Worm (Caenorhabditis elegans) whole organism, L2 larva: ENCODE data around the gene Y37H2A.12.

Experiments
- C34F6.9 ChIP-seq: fragments of 150-350 bp; optimal IDR thresholded peaks from 2 replicates; lab custom pipeline; 2014; ENCODE audit warnings: missing biosample characterization, missing genetic modification characterization
- Y55F3AM.14 ChIP-seq: fragments of 200-800 bp; sonication (Bioruptor generic); optimal IDR thresholded peaks from 2 replicates; lab custom pipeline; 2018; ENCODE audit warnings: mild to moderate bottlenecking, missing genetic modification characterization, missing compliant biosample characterization
- ZK546.5 ChIP-seq: sonication (generic microtip); optimal IDR thresholded peaks from 2 replicates; lab custom pipeline; 2017; ENCODE audit warnings: missing biosample characterization, missing genetic modification characterization
- alr-1 ChIP-seq: fragments of 150-350 bp; optimal IDR thresholded peaks from 2 replicates; lab custom pipeline; 2014; ENCODE audit warnings: missing biosample characterization, missing genetic modification characterization
- aly-2 ChIP-seq: fragments of 150-350 bp; optimal IDR thresholded peaks from 2 replicates; lab custom pipeline; 2014; ENCODE audit warnings: missing biosample characterization, missing genetic modification characterization
- blmp-1 ChIP-seq: sonication (generic microtip); optimal IDR thresholded peaks from 2 replicates; lab custom pipeline; 2017; ENCODE audit warnings: missing genetic modification characterization, mild to moderate bottlenecking, missing compliant biosample characterization, antibody characterized with exemption, moderate library complexity; ENCODE audit not compliant: insufficient read depth
- ceh-16 ChIP-seq: fragments of 150-350 bp; optimal IDR thresholded peaks from 2 replicates; lab custom pipeline; 2014; ENCODE audit warnings: missing biosample characterization, missing genetic modification characterization
- ceh-82 ChIP-seq: fragments of 150-350 bp; optimal IDR thresholded peaks from 2 replicates; lab custom pipeline; 2014; ENCODE audit warnings: missing biosample characterization, missing genetic modification characterization
- crh-2 ChIP-seq: sonication (generic microtip); optimal IDR thresholded peaks from 2 replicates; lab custom pipeline; 2017; ENCODE audit warnings: missing biosample characterization, missing genetic modification characterization
- dmd-4 ChIP-seq: sonication (generic microtip); optimal IDR thresholded peaks from 2 replicates; lab custom pipeline; 2017; ENCODE audit warnings: missing biosample characterization, missing genetic modification characterization
- elt-1 ChIP-seq: fragments of 150-350 bp; optimal IDR thresholded peaks from 2 replicates; lab custom pipeline; 2014; ENCODE audit warnings: missing biosample characterization, missing genetic modification characterization
- fos-1 ChIP-seq: fragments of 150-350 bp; optimal IDR thresholded peaks from 2 replicates; lab custom pipeline; 2014; ENCODE audit warnings: missing biosample characterization, missing genetic modification characterization
- gmeb-1 ChIP-seq: fragments of 150-350 bp; optimal IDR thresholded peaks from 2 replicates; lab custom pipeline; 2014; ENCODE audit warnings: missing biosample characterization, missing genetic modification characterization
- lin-11 ChIP-seq: fragments of 150-350 bp; sonication (generic microtip); optimal IDR thresholded peaks from 2 replicates; lab custom pipeline; 2014; ENCODE audit warnings: missing biosample characterization, missing genetic modification characterization, inconsistent platforms, mixed read lengths
- lin-13 ChIP-seq: fragments of 150-350 bp; optimal IDR thresholded peaks from 2 replicates; lab custom pipeline; 2014; ENCODE audit warnings: missing biosample characterization, missing genetic modification reagents, missing genetic modification characterization
- lin-39 ChIP-seq: fragments of 150-350 bp; optimal IDR thresholded peaks from 2 replicates; lab custom pipeline; 2014; ENCODE audit warnings: missing biosample characterization, missing genetic modification reagents, missing genetic modification characterization
- lsy-2 ChIP-seq, 2 experiments: fragments of 150-350 bp in 1 of 2; sonication (generic microtip) in 1 of 2; optimal IDR thresholded peaks; 2 replicates each; lab custom pipeline; 2014 to 2017; ENCODE audit warnings: missing biosample characterization in 2 of 2, missing genetic modification characterization in 2 of 2
- mab-5 ChIP-seq: fragments of 150-350 bp; optimal IDR thresholded peaks from 2 replicates; lab custom pipeline; 2014; ENCODE audit warnings: missing biosample characterization, missing genetic modification characterization
- mbf-1 ChIP-seq: sonication (generic microtip); optimal IDR thresholded peaks from 2 replicates; lab custom pipeline; 2017; ENCODE audit warnings: missing biosample characterization, missing genetic modification characterization
- nhr-10 ChIP-seq: sonication (generic microtip); optimal IDR thresholded peaks from 2 replicates; lab custom pipeline; 2017; ENCODE audit warnings: missing biosample characterization, missing genetic modification characterization
- nhr-11 ChIP-seq: fragments of 150-350 bp; optimal IDR thresholded peaks from 2 replicates; lab custom pipeline; 2014; ENCODE audit warnings: missing biosample characterization, missing genetic modification characterization
- nhr-12 ChIP-seq: fragments of 150-350 bp; optimal IDR thresholded peaks from 2 replicates; lab custom pipeline; 2014; ENCODE audit warnings: missing biosample characterization, missing genetic modification characterization
- nhr-129 ChIP-seq: fragments of 150-350 bp; optimal IDR thresholded peaks from 2 replicates; lab custom pipeline; 2014; ENCODE audit warnings: missing biosample characterization, missing genetic modification characterization
- nhr-21 ChIP-seq: fragments of 150-350 bp; optimal IDR thresholded peaks from 2 replicates; lab custom pipeline; 2014; ENCODE audit warnings: missing biosample characterization, missing genetic modification characterization
- nhr-237 ChIP-seq: fragments of 150-350 bp; optimal IDR thresholded peaks from 2 replicates; lab custom pipeline; 2014; ENCODE audit warnings: missing biosample characterization, missing genetic modification characterization
- nhr-25 ChIP-seq: fragments of 150-350 bp; sonication (generic microtip); optimal IDR thresholded peaks from 3 replicates; lab custom pipeline; 2014; ENCODE audit warnings: missing biosample characterization, missing genetic modification characterization
- nhr-6 ChIP-seq: fragments of 150-350 bp; optimal IDR thresholded peaks from 2 replicates; lab custom pipeline; 2014; ENCODE audit warnings: missing biosample characterization, missing genetic modification characterization
- nhr-77 ChIP-seq: fragments of 150-350 bp; optimal IDR thresholded peaks from 2 replicates; lab custom pipeline; 2014; ENCODE audit warnings: missing biosample characterization, missing genetic modification characterization
- peb-1 ChIP-seq: fragments of 150-350 bp; optimal IDR thresholded peaks from 2 replicates; lab custom pipeline; 2014; ENCODE audit warnings: missing biosample characterization, missing genetic modification characterization
- sem-4 ChIP-seq: fragments of 150-350 bp; optimal IDR thresholded peaks from 2 replicates; lab custom pipeline; 2014; ENCODE audit warnings: missing biosample characterization, missing genetic modification reagents, missing genetic modification characterization
- sma-9 ChIP-seq, 2 experiments: fragments of 150-350 bp in 1 of 2; sonication (generic microtip) in 1 of 2; optimal IDR thresholded peaks; 2 replicates each; lab custom pipeline; 2014 to 2016; ENCODE audit warnings: missing genetic modification characterization in 2 of 2, mild to moderate bottlenecking in 1 of 2, missing biosample characterization in 1 of 2, missing compliant biosample characterization in 1 of 2, missing genetic modification reagents in 1 of 2, moderate library complexity in 1 of 2
- unc-39 ChIP-seq: fragments of 150-350 bp; optimal IDR thresholded peaks from 2 replicates; lab custom pipeline; 2014; ENCODE audit warnings: missing biosample characterization, missing genetic modification characterization
- unc-55 ChIP-seq: fragments of 150-350 bp; sonication (generic microtip); optimal IDR thresholded peaks from 3 replicates; lab custom pipeline; 2014; ENCODE audit warnings: missing biosample characterization, missing genetic modification reagents, missing genetic modification characterization
- unc-62 ChIP-seq: fragments of 150-350 bp; optimal IDR thresholded peaks from 2 replicates; lab custom pipeline; 2014; ENCODE audit warnings: missing biosample characterization, missing genetic modification reagents, missing genetic modification characterization
- zag-1 ChIP-seq: fragments of 150-350 bp; optimal IDR thresholded peaks from 2 replicates; lab custom pipeline; 2014; ENCODE audit warnings: missing biosample characterization, missing genetic modification characterization
- ztf-1 ChIP-seq: fragments of 200-800 bp; sonication (Bioruptor generic); conservative IDR thresholded peaks from 2 replicates; pipeline ENCODE4 v1.3.6; 2022; ENCODE audit warnings: missing genetic modification characterization, missing compliant biosample characterization
- ztf-11 ChIP-seq: sonication (generic microtip); optimal IDR thresholded peaks from 2 replicates; lab custom pipeline; 2017; ENCODE audit warnings: missing biosample characterization, missing genetic modification characterization
- ztf-4 ChIP-seq: fragments of 150-350 bp; optimal IDR thresholded peaks from 2 replicates; lab custom pipeline; 2014; ENCODE audit warnings: missing biosample characterization, missing genetic modification characterization

The Y37H2A.12 gene

DNA sequence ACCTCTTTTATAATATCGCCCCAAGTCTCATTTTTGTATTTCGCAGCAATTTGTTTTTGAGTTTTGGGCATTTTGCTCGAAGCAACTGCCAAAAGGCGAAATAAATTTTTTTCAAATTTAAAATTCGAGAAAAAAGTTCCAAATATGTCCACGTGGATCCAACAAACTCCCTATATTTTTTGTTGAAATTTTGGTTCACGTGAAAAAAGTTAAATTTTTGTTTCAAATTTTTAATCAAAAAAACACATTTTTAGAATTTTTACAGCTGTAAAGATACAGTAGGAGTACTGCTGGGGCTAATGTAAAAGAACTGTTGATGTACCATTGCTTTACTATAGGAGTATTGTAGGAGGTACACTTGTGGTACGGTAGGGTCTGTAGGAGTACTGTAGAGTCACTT lies 36.2 kb upstream of the Y37H2A.12 start, which contains the start of gene C14A6.6:
Gene C14A6.6, minus strand, starts transcription at position 101 of the 400 bp plus-strand sequence.
- TF ChIP-seq nhr-12 (tag; lab: Kevin White, UChicago) (no peak), lin-13 (no peak), gmeb-1 (tag; lab: Kevin White, UChicago) (no peak), C34F6.9 (no peak), ZK546.5 (tag; lab: Kevin White, UChicago) (no peak), aly-2 (no peak), nhr-129 (tag; lab: Kevin White, UChicago) (no peak), nhr-237 (no peak), ceh-16 (tag; lab: Kevin White, UChicago) (no peak), ceh-82 (tag; lab: Kevin White, UChicago) (no peak), fos-1 (tag; lab: Kevin White, UChicago) (no peak), nhr-25 (tag; lab: Kevin White, UChicago) (no peak), blmp-1 (tag; lab: Kevin White, UChicago) (no peak), dmd-4 (no peak), nhr-77 (tag; lab: Kevin White, UChicago) (no peak), crh-2 (tag; lab: Kevin White, UChicago) (no peak), zag-1 (tag; lab: Kevin White, UChicago) (no peak)
- TF ChIP-seq, all 48 proteins: peak for 0

ce11 chrV:18164758-18165157 lies 33.8 kb upstream of the Y37H2A.12 start, which contains the start of gene C14A6.5:
TSS of gene C14A6.5 (minus strand) at chrV:18164858.
- TF ChIP-seq unc-55 (GFP tag; lab: Kevin White, UChicago) (no peak), fos-1 (tag; lab: Kevin White, UChicago) (no peak), alr-1 (tag; lab: Kevin White, UChicago) (no peak), C34F6.9 (no peak), ceh-82 (tag; lab: Kevin White, UChicago) (no peak), ztf-4 (tag; lab: Kevin White, UChicago) (no peak), nhr-10 (tag; lab: Kevin White, UChicago) (no peak), nhr-11 (tag; lab: Kevin White, UChicago) (no peak), ceh-16 (tag; lab: Kevin White, UChicago) (no peak), mab-5 (tag; lab: Kevin White, UChicago) (no peak), gmeb-1 (tag; lab: Kevin White, UChicago) (no peak), unc-62 (no peak)

DNA sequence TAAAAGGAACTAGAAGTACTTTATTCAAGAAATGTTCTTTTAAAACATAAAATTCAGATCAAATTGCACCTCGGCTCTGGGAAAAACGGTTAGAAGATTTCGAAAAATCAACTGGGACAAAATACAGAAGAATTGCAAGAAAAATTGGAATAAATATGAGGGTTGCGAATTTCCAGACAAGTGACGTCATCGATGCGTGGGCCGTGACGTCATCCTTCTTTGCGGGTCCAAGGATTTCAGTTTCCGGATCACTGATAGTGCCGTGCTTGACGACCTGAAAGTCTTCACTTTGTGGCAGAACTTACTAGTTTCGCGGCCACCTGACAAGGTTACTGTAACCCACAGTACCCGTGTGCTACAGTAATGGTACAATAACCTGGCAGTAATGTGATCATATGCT lies 32.5 kb upstream of the Y37H2A.12 start:
- no peak for TF ChIP-seq nhr-11 (tag; lab: Kevin White, UChicago)
- no peak for TF ChIP-seq sma-9 (GFP tag; optimal IDR thresholded peaks at IDR 0.05; lab: Kevin White, UChicago)
- TF ChIP-seq sma-9 (tag; optimal IDR thresholded peaks at IDR 0.05; lab: Kevin White, UChicago), result no peak
- TF ChIP-seq blmp-1 (tag; lab: Kevin White, UChicago), result no peak
- no peak for TF ChIP-seq Y55F3AM.14 (GFP tag; lab: Kevin White, UChicago)
- no peak for TF ChIP-seq ceh-82 (tag; lab: Kevin White, UChicago)
- TF ChIP-seq zag-1 (tag; lab: Kevin White, UChicago), result no peak
- TF ChIP-seq nhr-6 (tag; lab: Kevin White, UChicago), result no peak
- no peak for TF ChIP-seq unc-39 (tag; lab: Kevin White, UChicago)

DNA sequence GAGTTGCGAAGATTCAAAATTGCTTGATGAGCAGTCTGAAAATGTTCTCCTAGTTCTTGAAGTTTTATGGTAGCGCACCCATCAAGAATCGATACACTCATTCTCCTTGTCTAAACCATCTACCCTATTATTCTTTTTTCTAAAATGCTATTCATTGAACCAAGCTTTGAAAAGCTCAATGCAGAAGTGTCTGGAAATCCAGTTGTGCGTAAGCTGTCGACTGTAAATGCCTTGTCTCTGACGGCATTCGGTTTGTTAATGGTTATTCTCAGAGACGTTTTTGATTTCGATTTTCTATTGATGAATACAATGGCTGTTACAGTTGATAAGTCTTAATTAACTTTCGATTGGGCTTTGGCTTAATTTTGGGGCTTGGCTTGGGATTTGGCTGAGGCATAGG lies 31.6 kb upstream of the Y37H2A.12 start, which contains the start of gene C14A6.12:
Gene C14A6.12, minus strand, starts transcription at position 101 of the 400 bp plus-strand sequence.
- TF ChIP-seq sem-4 (tag; lab: Kevin White, UChicago) (no peak), nhr-10 (tag; lab: Kevin White, UChicago) (no peak), zag-1 (tag; lab: Kevin White, UChicago) (no peak), C34F6.9 (no peak), Y55F3AM.14 (GFP tag; lab: Kevin White, UChicago) (no peak), ceh-82 (tag; lab: Kevin White, UChicago) (no peak), alr-1 (tag; lab: Kevin White, UChicago) (no peak), nhr-21 (tag; lab: Kevin White, UChicago) (no peak), mab-5 (tag; lab: Kevin White, UChicago) (no peak), elt-1 (tag; lab: Kevin White, UChicago) (no peak), blmp-1 (tag; lab: Kevin White, UChicago) (no peak), nhr-6 (tag; lab: Kevin White, UChicago) (no peak), lin-11 (tag; lab: Kevin White, UChicago) (no peak), aly-2 (no peak), unc-55 (GFP tag; lab: Kevin White, UChicago) (no peak), unc-62 (no peak)

- TF ChIP-seq ztf-1 (no peak), sem-4 (tag; lab: Kevin White, UChicago) (no peak), ZK546.5 (tag; lab: Kevin White, UChicago) (no peak), lin-13 (no peak), lsy-2 (tag; optimal IDR thresholded peaks at IDR 0.05; lab: Kevin White, UChicago) (no peak), nhr-10 (tag; lab: Kevin White, UChicago) (no peak), dmd-4 (no peak), elt-1 (tag; lab: Kevin White, UChicago) (no peak), mbf-1 (tag; lab: Kevin White, UChicago) (no peak), nhr-12 (tag; lab: Kevin White, UChicago) (no peak), lin-39 (tag; lab: Kevin White, UChicago) (no peak), ztf-4 (tag; lab: Kevin White, UChicago) (no peak), nhr-11 (tag; lab: Kevin White, UChicago) (no peak), ztf-11 (tag; lab: Kevin White, UChicago) (no peak), gmeb-1 (tag; lab: Kevin White, UChicago) (no peak), fos-1 (tag; lab: Kevin White, UChicago) (no peak), blmp-1 (tag; lab: Kevin White, UChicago) (no peak), nhr-237 (no peak), peb-1 (tag; lab: Kevin White, UChicago) (no peak)
Measured at ce11 chrV:18161228-18161627, 30.3 kb upstream of the Y37H2A.12 start, which contains the start of gene C14A6.13. TSS of gene C14A6.13 (minus strand) at chrV:18161328.
